Worm (Caenorhabditis elegans) whole organism, L1 larva: ENCODE measurements around the gene Y43F8B.17.

Experiments used
- C04F5.9 ChIP-seq: sonication (generic microtip); optimal IDR thresholded peaks from 2 replicates; lab custom pipeline; 2016; ENCODE audit warnings: missing genetic modification characterization, missing compliant biosample characterization
- C16A3.4 ChIP-seq: fragments of 150-350 bp; optimal IDR thresholded peaks from 2 replicates; lab custom pipeline; 2014; ENCODE audit warnings: missing biosample characterization, missing genetic modification characterization
- F16B12.6 ChIP-seq: fragments of 150-350 bp; optimal IDR thresholded peaks from 2 replicates; lab custom pipeline; 2014; ENCODE audit warnings: missing biosample characterization, missing genetic modification characterization
- Y116A8C.19 ChIP-seq: sonication (generic microtip); optimal IDR thresholded peaks from 2 replicates; lab custom pipeline; 2016; ENCODE audit warnings: missing compliant biosample characterization, missing genetic modification characterization, borderline replicate concordance
- aha-1 ChIP-seq: fragments of 150-350 bp; optimal IDR thresholded peaks from 2 replicates; lab custom pipeline; 2014; ENCODE audit warnings: missing biosample characterization, missing genetic modification characterization
- aly-2 ChIP-seq: fragments of 150-350 bp; optimal IDR thresholded peaks from 2 replicates; lab custom pipeline; 2014; ENCODE audit warnings: missing biosample characterization, missing genetic modification characterization
- ceh-63 ChIP-seq: fragments of 200-800 bp; sonication (Bioruptor generic); optimal IDR thresholded peaks from 2 replicates; lab custom pipeline; 2018; ENCODE audit warnings: mild to moderate bottlenecking, missing genetic modification characterization, missing compliant biosample characterization
- ceh-8 ChIP-seq: fragments of 200-800 bp; sonication (Bioruptor generic); optimal IDR thresholded peaks from 2 replicates; lab custom pipeline; 2018; ENCODE audit warnings: mild to moderate bottlenecking, missing genetic modification characterization, moderate library complexity, missing compliant biosample characterization
- ceh-82 ChIP-seq, 3 experiments: fragments of 150-350 bp in 1 of 3; sonication (generic microtip) in 2 of 3; optimal IDR thresholded peaks; 2 replicates each; lab custom pipeline; 2014 to 2017; ENCODE audit warnings: missing biosample characterization in 3 of 3, missing genetic modification characterization in 3 of 3
- ceh-88 ChIP-seq: fragments of 200-800 bp; sonication (Bioruptor generic); IDR thresholded peaks from 2 replicates; pipeline ENCODE4 v1.3.6; 2022; ENCODE audit warnings: missing genetic modification characterization, missing compliant biosample characterization
- ceh-90 ChIP-seq: sonication (generic microtip); optimal IDR thresholded peaks from 2 replicates; lab custom pipeline; 2016; ENCODE audit warnings: missing genetic modification characterization, missing compliant biosample characterization
- dsc-1 ChIP-seq: sonication (generic microtip); optimal IDR thresholded peaks from 2 replicates; lab custom pipeline; 2016; ENCODE audit warnings: mild to moderate bottlenecking, missing genetic modification characterization, missing compliant biosample characterization
- efl-1 ChIP-seq, 4 experiments: fragments of 150-350 bp; optimal IDR thresholded peaks in 3 of 4; peaks in 1 of 4; 1 replicate in 1 of 4; 2 replicates in 3 of 4; lab custom pipeline; 2014; ENCODE audit warnings: missing biosample characterization in 2 of 4, missing genetic modification characterization in 2 of 4, missing genetic modification reagents in 2 of 4
- efl-3 ChIP-seq: fragments of 200-800 bp; sonication (Bioruptor generic); optimal IDR thresholded peaks from 2 replicates; lab custom pipeline; 2018; ENCODE audit warnings: mild to moderate bottlenecking, missing genetic modification characterization, missing compliant biosample characterization
- egl-13 ChIP-seq: sonication (generic microtip); optimal IDR thresholded peaks from 2 replicates; lab custom pipeline; 2016; ENCODE audit warnings: missing genotype, missing genetic modification reagents, missing genetic modification characterization, missing compliant biosample characterization
- elt-2 ChIP-seq: sonication (generic microtip); optimal IDR thresholded peaks from 2 replicates; lab custom pipeline; 2016; ENCODE audit warnings: missing genetic modification characterization, mild to moderate bottlenecking, inconsistent platforms, missing compliant biosample characterization, missing genetic modification reagents
- fkh-10 ChIP-seq: sonication (generic microtip); optimal IDR thresholded peaks from 2 replicates; lab custom pipeline; 2017; ENCODE audit warnings: missing biosample characterization, missing genetic modification reagents, missing genetic modification characterization
- fkh-4 ChIP-seq: sonication (generic microtip); optimal IDR thresholded peaks from 2 replicates; lab custom pipeline; 2016; ENCODE audit warnings: missing compliant biosample characterization, missing genetic modification characterization, borderline replicate concordance
- grh-1 ChIP-seq: fragments of 200-800 bp; sonication (Bioruptor generic); IDR thresholded peaks from 2 replicates; pipeline ENCODE4 v1.3.6; 2022; ENCODE audit warnings: missing genetic modification reagents, missing genetic modification characterization, missing compliant biosample characterization
- hlh-17 ChIP-seq: fragments of 200-800 bp; sonication (Bioruptor generic); optimal IDR thresholded peaks from 2 replicates; lab custom pipeline; 2018; ENCODE audit warnings: missing genetic modification characterization, mild to moderate bottlenecking, missing compliant biosample characterization, moderate library complexity, borderline replicate concordance
- hlh-4 ChIP-seq: sonication (generic microtip); optimal IDR thresholded peaks from 2 replicates; lab custom pipeline; 2016; ENCODE audit warnings: mild to moderate bottlenecking, missing genetic modification characterization, missing compliant biosample characterization
- hpl-2 ChIP-seq: fragments of 150-350 bp; optimal IDR thresholded peaks from 2 replicates; lab custom pipeline; 2014; ENCODE audit warnings: missing biosample characterization, missing genetic modification reagents, missing genetic modification characterization
- isw-1 ChIP-seq: fragments of 200-800 bp; sonication (Bioruptor generic); IDR thresholded peaks from 2 replicates; pipeline ENCODE4 v1.3.6; 2022; ENCODE audit warnings: missing genetic modification characterization, missing compliant biosample characterization
- lin-13 ChIP-seq: fragments of 150-350 bp; optimal IDR thresholded peaks from 2 replicates; lab custom pipeline; 2014; ENCODE audit warnings: missing biosample characterization, missing genetic modification reagents, missing genetic modification characterization
- lin-14 ChIP-seq: fragments of 200-800 bp; sonication (Bioruptor generic); optimal IDR thresholded peaks from 2 replicates; lab custom pipeline; 2018; ENCODE audit warnings: mild to moderate bottlenecking, missing genetic modification characterization, moderate library complexity, missing compliant biosample characterization
- lin-35 ChIP-seq, 2 experiments: fragments of 150-350 bp; optimal IDR thresholded peaks; 2 replicates each; lab custom pipeline; 2014; ENCODE audit warnings: missing biosample characterization in 2 of 2, missing genetic modification characterization in 2 of 2, missing genetic modification reagents in 2 of 2
- lin-39 ChIP-seq: fragments of 150-350 bp; optimal IDR thresholded peaks from 2 replicates; lab custom pipeline; 2014; ENCODE audit warnings: missing biosample characterization, missing genetic modification reagents, missing genetic modification characterization
- lir-3 ChIP-seq: sonication (generic microtip); optimal IDR thresholded peaks from 2 replicates; lab custom pipeline; 2016; ENCODE audit warnings: mild to moderate bottlenecking, missing genetic modification characterization, moderate library complexity, missing compliant biosample characterization; ENCODE audit not compliant: poor library complexity
- lsy-2 ChIP-seq, 2 experiments: fragments of 150-350 bp; optimal IDR thresholded peaks; 2 replicates each; lab custom pipeline; 2014; ENCODE audit warnings: missing biosample characterization in 2 of 2, missing genetic modification characterization in 2 of 2
- mep-1 ChIP-seq: fragments of 150-350 bp; optimal IDR thresholded peaks from 2 replicates; lab custom pipeline; 2014; ENCODE audit warnings: missing biosample characterization, missing genetic modification characterization
- nhr-19 ChIP-seq: fragments of 200-800 bp; sonication (Bioruptor generic); conservative IDR thresholded peaks from 2 replicates; pipeline ENCODE4 v1.3.6; 2022; ENCODE audit warnings: missing genetic modification characterization, missing compliant biosample characterization
- nhr-20 ChIP-seq: sonication (generic microtip); optimal IDR thresholded peaks from 2 replicates; lab custom pipeline; 2016; ENCODE audit warnings: mild to moderate bottlenecking, missing genetic modification characterization, missing compliant biosample characterization
- nhr-28 ChIP-seq: fragments of 150-350 bp; optimal IDR thresholded peaks from 2 replicates; lab custom pipeline; 2014; ENCODE audit warnings: missing biosample characterization, missing genetic modification characterization
- nhr-47 ChIP-seq: sonication (generic microtip); optimal IDR thresholded peaks from 2 replicates; lab custom pipeline; 2016; ENCODE audit warnings: mild to moderate bottlenecking, missing genetic modification characterization, moderate library complexity, missing compliant biosample characterization
- nhr-71 ChIP-seq: sonication (generic microtip); optimal IDR thresholded peaks from 2 replicates; lab custom pipeline; 2016; ENCODE audit warnings: mild to moderate bottlenecking, missing genetic modification characterization, moderate library complexity, missing compliant biosample characterization
- nhr-77 ChIP-seq: fragments of 150-350 bp; optimal IDR thresholded peaks from 2 replicates; lab custom pipeline; 2014; ENCODE audit warnings: missing biosample characterization, missing genetic modification characterization
- nhr-84 ChIP-seq: sonication (generic microtip); optimal IDR thresholded peaks from 2 replicates; lab custom pipeline; 2017; ENCODE audit warnings: missing biosample characterization, missing genetic modification characterization
- nhr-85 ChIP-seq: sonication (generic microtip); peaks from one replicate; lab custom pipeline; 2016; ENCODE audit warnings: missing genetic modification characterization, inconsistent platforms, missing compliant biosample characterization
- nhr-90 ChIP-seq: sonication (generic microtip); optimal IDR thresholded peaks from 2 replicates; lab custom pipeline; 2016; ENCODE audit warnings: mild to moderate bottlenecking, missing genetic modification characterization, missing compliant biosample characterization; ENCODE audit not compliant: poor library complexity
- pqm-1 ChIP-seq: sonication (generic microtip); optimal IDR thresholded peaks from 3 replicates; lab custom pipeline; 2017; ENCODE audit warnings: missing biosample characterization, missing genetic modification characterization
- skn-1 ChIP-seq: fragments of 150-350 bp; optimal IDR thresholded peaks from 2 replicates; lab custom pipeline; 2014; ENCODE audit warnings: missing biosample characterization, missing genetic modification characterization
- sox-4 ChIP-seq: sonication (generic microtip); optimal IDR thresholded peaks from 2 replicates; lab custom pipeline; 2016; ENCODE audit warnings: missing genetic modification characterization, missing compliant biosample characterization
- tbx-2 ChIP-seq: sonication (generic microtip); optimal IDR thresholded peaks from 2 replicates; lab custom pipeline; 2016; ENCODE audit warnings: missing genetic modification characterization, missing compliant biosample characterization
- unc-130 ChIP-seq: fragments of 150-350 bp; optimal IDR thresholded peaks from 2 replicates; lab custom pipeline; 2017; ENCODE audit warnings: missing biosample characterization, missing genetic modification characterization, inconsistent platforms
- unc-30 ChIP-seq: sonication (generic microtip); optimal IDR thresholded peaks from 2 replicates; lab custom pipeline; 2017; ENCODE audit warnings: missing biosample characterization, missing genetic modification characterization
- unc-62 ChIP-seq: fragments of 150-350 bp; optimal IDR thresholded peaks from 2 replicates; lab custom pipeline; 2014; ENCODE audit warnings: missing biosample characterization, missing genetic modification reagents, missing genetic modification characterization
- unc-98 ChIP-seq: fragments of 200-800 bp; sonication (Bioruptor generic); IDR thresholded peaks from 2 replicates; pipeline ENCODE4 v1.3.6; 2022; ENCODE audit warnings: missing genetic modification characterization, missing compliant biosample characterization
- xbp-1 ChIP-seq: sonication (generic microtip); optimal IDR thresholded peaks from 2 replicates; lab custom pipeline; 2016; ENCODE audit warnings: missing genetic modification characterization, missing compliant biosample characterization
- zag-1 ChIP-seq: fragments of 150-350 bp; optimal IDR thresholded peaks from 2 replicates; lab custom pipeline; 2014; ENCODE audit warnings: missing biosample characterization, missing genetic modification characterization
- ztf-4 ChIP-seq: fragments of 150-350 bp; optimal IDR thresholded peaks from 2 replicates; lab custom pipeline; 2014; ENCODE audit warnings: missing biosample characterization, missing genetic modification characterization

Gene Y43F8B.17

DNA sequence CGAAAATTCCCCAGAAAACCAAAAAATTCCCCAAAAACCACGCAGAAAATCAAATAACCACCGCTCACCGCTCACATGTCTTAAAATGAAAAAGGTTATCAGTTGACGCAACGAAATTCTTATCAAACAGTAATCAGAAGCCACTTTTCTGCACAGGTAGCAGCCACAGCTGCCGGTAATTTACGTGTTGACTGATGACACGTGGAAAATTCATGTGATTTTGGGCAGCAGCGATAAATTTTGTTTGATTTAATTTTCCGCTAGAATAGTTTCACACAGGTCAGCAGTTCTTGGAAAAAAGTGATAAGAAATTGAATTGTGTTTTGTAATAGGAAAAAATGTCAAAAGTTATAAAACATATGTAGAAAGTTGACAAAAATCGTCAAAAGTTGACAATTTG lies 43.0 kb downstream of the Y43F8B.17 start (continued):
- TF ChIP-seq nhr-47 (tag; lab: Kevin White, UChicago) (peak; percentile 41), ztf-4 (no peak), nhr-71 (tag; lab: Kevin White, UChicago) (peak; percentile 78), F16B12.6 (no peak), tbx-2 (tag; lab: Kevin White, UChicago) (peak; percentile 57), nhr-77 (tag; lab: Kevin White, UChicago) (no peak), ceh-63 (GFP tag; lab: Kevin White, UChicago) (no peak), hlh-4 (tag; lab: Kevin White, UChicago) (no peak)

DNA sequence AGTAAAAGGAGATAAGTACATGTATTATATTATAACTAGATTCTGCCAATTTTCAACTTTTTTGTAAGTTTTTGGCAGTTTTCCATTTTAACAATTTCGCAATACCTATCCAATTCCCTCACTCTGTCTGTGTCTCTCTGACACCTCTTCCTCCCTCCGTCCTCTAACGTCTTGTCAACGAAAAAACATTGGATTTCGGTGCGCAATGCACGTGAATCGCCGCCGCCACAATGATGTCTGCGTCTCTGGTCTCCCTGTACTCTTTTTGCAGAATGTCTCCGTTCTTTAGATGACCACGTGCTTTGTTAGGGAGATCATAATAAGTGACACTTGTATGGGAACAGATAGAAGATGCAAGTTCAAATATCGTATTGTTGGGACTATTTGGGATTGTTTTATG lies 44.6 kb downstream of the Y43F8B.17 start:
- peak; percentile 88 to 91 for TF ChIP-seq lsy-2 (tag; optimal IDR thresholded peaks at IDR 0.05; lab: Kevin White, UChicago)
- TF ChIP-seq lir-3 (tag; lab: Kevin White, UChicago) = no peak
- no peak for TF ChIP-seq aly-2 (tag; lab: Kevin White, UChicago)
- TF ChIP-seq nhr-47 (tag; lab: Kevin White, UChicago) = peak; percentile 96
- peak; percentile 83 for TF ChIP-seq dsc-1
- TF ChIP-seq nhr-84 (tag; lab: Kevin White, UChicago) = no peak
- peak; percentile 73 for TF ChIP-seq isw-1 (GFP tag; lab: Robert Waterston, UW)
- peak; percentile 93 for TF ChIP-seq C16A3.4 (tag; lab: Kevin White, UChicago)
- TF ChIP-seq Y116A8C.19 (tag; lab: Kevin White, UChicago) = no peak
- TF ChIP-seq fkh-10 (GFP tag; lab: Kevin White, UChicago) = peak; percentile 40
- TF ChIP-seq hlh-4 (tag; lab: Kevin White, UChicago) = no peak
- TF ChIP-seq ceh-88 (GFP tag; lab: Robert Waterston, UW) = peak; percentile 80
- TF ChIP-seq lin-13 (GFP tag; lab: Kevin White, UChicago) = peak; percentile 87
- TF ChIP-seq efl-1 (optimal IDR thresholded peaks at IDR 0.05; lab: Kevin White, UChicago) = peak; percentile 81 to 84
- TF ChIP-seq efl-1 (GFP tag; optimal IDR thresholded peaks at IDR 0.05 in 1 of 2; lab: Kevin White, UChicago) = peak; percentile 51 to 95
- TF ChIP-seq nhr-71 (tag; lab: Kevin White, UChicago) = peak; percentile 99
- TF ChIP-seq nhr-85 (tag; lab: Kevin White, UChicago) = peak; percentile 100
- TF ChIP-seq nhr-90 = peak; percentile 98
- peak; percentile 75 for TF ChIP-seq aha-1 (tag; lab: Kevin White, UChicago)
- TF ChIP-seq ceh-90 (tag; lab: Kevin White, UChicago) = peak; percentile 42
- TF ChIP-seq zag-1 (tag; lab: Kevin White, UChicago) = no peak
- peak; percentile 65 for TF ChIP-seq egl-13
- peak; percentile 99 for TF ChIP-seq nhr-19 (GFP tag; lab: Robert Waterston, UW)
- peak; percentile 73 for TF ChIP-seq sox-4 (tag; lab: Kevin White, UChicago)
- TF ChIP-seq C04F5.9 (tag; lab: Kevin White, UChicago) = peak; percentile 75
- peak; percentile 81 for TF ChIP-seq unc-130 (tag; lab: Kevin White, UChicago)
- TF ChIP-seq elt-2 = peak; percentile 52
- TF ChIP-seq efl-3 = no peak
- peak; percentile 48 for TF ChIP-seq ceh-8 (GFP tag; lab: Kevin White, UChicago)
- peak; percentile 93 for TF ChIP-seq ztf-4
- no peak for TF ChIP-seq unc-62 (GFP tag; lab: Kevin White, UChicago)
- TF ChIP-seq hlh-17 (GFP tag; lab: Kevin White, UChicago) = no peak
- peak; percentile 90 for TF ChIP-seq xbp-1 (tag; lab: Kevin White, UChicago)
- TF ChIP-seq grh-1 (GFP tag; lab: Robert Waterston, UW) = peak; percentile 90
- TF ChIP-seq unc-30 = no peak
- TF ChIP-seq skn-1 (tag; lab: Kevin White, UChicago) = peak; percentile 85
- no peak for TF ChIP-seq pqm-1
- TF ChIP-seq ceh-82 (tag; optimal IDR thresholded peaks at IDR 0.05; lab: Kevin White, UChicago) = peak; percentile 72 to 89 (median 88)
- TF ChIP-seq mep-1 (tag; lab: Kevin White, UChicago) = peak; percentile 97
- TF ChIP-seq hpl-2 (GFP tag; lab: Kevin White, UChicago) = peak; percentile 79
- peak; percentile 30; the same call in 1 of the 2 replicates for TF ChIP-seq unc-98 (GFP tag; lab: Robert Waterston, UW)
- TF ChIP-seq ceh-63 (GFP tag; lab: Kevin White, UChicago) = no peak
- TF ChIP-seq nhr-28 (tag; lab: Kevin White, UChicago) = no peak
- peak; percentile 43 for TF ChIP-seq lin-39
- TF ChIP-seq fkh-4 = no peak
- TF ChIP-seq nhr-20 (tag; lab: Kevin White, UChicago) = peak; percentile 99
- peak; percentile 66 to 90 for TF ChIP-seq lin-35 (GFP tag; optimal IDR thresholded peaks at IDR 0.05; lab: Kevin White, UChicago)
- TF ChIP-seq lin-14 (GFP tag; lab: Kevin White, UChicago) = peak; percentile 100
